Worm (Caenorhabditis elegans) whole organism, L3 larva: ENCODE data around the gene C29F5.1.

Experiments used
- ceh-9 ChIP-seq: sonication (generic microtip); optimal IDR thresholded peaks from 2 replicates; lab custom pipeline; 2018; ENCODE audit warnings: missing biosample characterization, missing genetic modification characterization
- daf-12 ChIP-seq: fragments of 150-350 bp; optimal IDR thresholded peaks from 2 replicates; lab custom pipeline; 2014; ENCODE audit warnings: missing biosample characterization, missing genetic modification reagents, missing genetic modification characterization
- egl-5 ChIP-seq: fragments of 150-350 bp; optimal IDR thresholded peaks from 2 replicates; lab custom pipeline; 2017; ENCODE audit warnings: missing biosample characterization, missing genetic modification reagents, missing genetic modification characterization, inconsistent platforms
- elt-2 ChIP-seq: sonication (generic microtip); optimal IDR thresholded peaks from 2 replicates; lab custom pipeline; 2016; ENCODE audit warnings: missing genetic modification reagents, mild to moderate bottlenecking, missing genetic modification characterization, missing compliant biosample characterization
- jun-1 ChIP-seq: fragments of 150-350 bp; optimal IDR thresholded peaks from 2 replicates; lab custom pipeline; 2014; ENCODE audit warnings: missing biosample characterization, missing genetic modification reagents, missing genetic modification characterization
- mml-1 ChIP-seq: fragments of 150-350 bp; sonication (generic microtip); optimal IDR thresholded peaks from 3 replicates; lab custom pipeline; 2014; ENCODE audit warnings: missing biosample characterization, missing genetic modification characterization
- nhr-237 ChIP-seq: fragments of 150-350 bp; optimal IDR thresholded peaks from 2 replicates; lab custom pipeline; 2014; ENCODE audit warnings: missing biosample characterization, missing genetic modification characterization
- skn-1 ChIP-seq: fragments of 150-350 bp; optimal IDR thresholded peaks from 2 replicates; lab custom pipeline; 2014; ENCODE audit warnings: missing biosample characterization, missing genetic modification characterization
- zag-1 ChIP-seq: fragments of 150-350 bp; optimal IDR thresholded peaks from 2 replicates; lab custom pipeline; 2014; ENCODE audit warnings: missing biosample characterization, missing genetic modification characterization
- ztf-11 ChIP-seq: fragments of 150-350 bp; optimal IDR thresholded peaks from 2 replicates; lab custom pipeline; 2014; ENCODE audit warnings: missing biosample characterization, missing genetic modification characterization

DNA sequence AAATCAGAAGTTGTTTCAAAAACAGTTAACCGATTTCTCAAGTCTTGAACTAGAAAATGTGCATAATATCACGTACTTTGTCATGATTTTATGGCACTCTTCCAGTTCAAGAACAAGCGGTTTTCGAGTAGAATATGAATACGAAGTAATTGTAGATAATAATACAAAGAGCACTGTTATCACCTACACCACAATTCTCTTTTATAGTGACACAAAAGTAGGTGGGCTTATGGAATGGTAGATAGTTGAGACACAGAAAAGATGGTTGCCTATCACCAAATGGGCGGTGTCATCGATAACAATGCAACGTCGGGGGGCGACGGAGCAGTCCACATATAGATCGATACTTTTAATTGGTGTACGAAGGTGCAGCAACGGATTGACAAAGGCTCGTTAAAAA, 25.3 kb downstream of the C29F5.1 start:
- TF ChIP-seq jun-1 (peak; percentile 81), mml-1 (no peak), skn-1 (tag; lab: Kevin White, UChicago) (no peak), elt-2 (tag; lab: Kevin White, UChicago) (peak; percentile 99), nhr-237 (tag; lab: Kevin White, UChicago) (no peak), zag-1 (no peak), ceh-9 (tag; lab: Kevin White, UChicago) (no peak), ztf-11 (tag; lab: Kevin White, UChicago) (no peak), egl-5 (tag; lab: Kevin White, UChicago) (no peak), daf-12 (tag; lab: Kevin White, UChicago) (no peak)
